Worm (Caenorhabditis elegans): Measurements from ENCODE around the gene sri-21.
A peak's percentile ranks its signal among the peaks of the same experiment; 100 is the strongest.
"Not testable (repeated sequence)": the region's sequence is repeated elsewhere in the genome, so short reads cannot be mapped to it uniquely, and the experiment has no call there.

The sri-21 gene

DNA sequence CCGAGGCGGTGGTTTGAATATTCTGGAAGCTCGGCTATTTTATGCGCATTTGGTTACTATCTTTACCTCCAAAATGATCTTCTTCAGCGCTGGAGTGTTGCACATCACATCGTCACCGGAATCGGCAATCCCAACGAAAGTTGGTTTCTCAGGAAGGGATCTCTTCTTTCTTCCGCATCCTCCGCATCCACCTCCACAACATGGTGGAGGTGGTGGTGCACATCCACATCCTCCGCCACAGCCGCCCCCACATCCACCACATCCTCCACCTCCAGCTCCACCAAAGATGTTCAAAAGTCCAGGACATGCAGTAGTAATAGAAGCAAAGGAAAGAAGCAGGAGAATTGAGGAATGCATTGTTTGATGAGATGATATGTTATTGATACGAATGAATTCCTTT is 7.8 kb downstream of the sri-21 start, which contains the start of gene grl-31:
Gene grl-31 (minus strand): TSS at position 357 of the 400 bp plus-strand sequence.
- TF ChIP-seq ceh-16 (tag; optimal IDR thresholded peaks at IDR 0.05) (no peak), lin-11 (tag; optimal IDR thresholded peaks at IDR 0.05) (no peak), nhr-129 (tag; optimal IDR thresholded peaks at IDR 0.05) (no peak), nhr-12 (tag; optimal IDR thresholded peaks at IDR 0.05) (no peak)

DNA sequence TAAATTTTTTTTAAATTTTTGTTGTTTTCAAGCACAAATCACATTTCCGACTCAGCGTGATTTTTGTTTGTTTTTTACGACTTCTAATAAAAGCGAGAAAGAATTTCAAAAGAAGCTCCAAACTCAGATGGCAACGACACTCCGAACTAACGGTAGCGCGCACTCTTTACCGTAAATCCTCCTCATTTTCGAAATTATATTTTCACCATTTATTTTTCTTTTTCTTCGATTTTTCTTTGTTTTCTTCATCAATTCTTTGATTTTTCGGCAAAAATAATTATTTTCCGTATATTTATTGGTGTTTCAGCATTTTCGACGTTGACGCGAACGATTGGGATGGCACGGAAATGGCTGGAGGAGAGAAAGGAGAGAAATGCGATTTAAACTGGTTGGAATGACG is 9.1 kb downstream of the sri-21 start, which contains the start of gene T24A6.1:
Gene T24A6.1 (plus strand): TSS at position 301 of the 400 bp plus-strand sequence.
- TF ChIP-seq sma-3 (GFP tag; optimal IDR thresholded peaks at IDR 0.05); nhr-11 (tag; optimal IDR thresholded peaks at IDR 0.05); fos-1 (tag; optimal IDR thresholded peaks at IDR 0.05): not testable (repeated sequence)

DNA sequence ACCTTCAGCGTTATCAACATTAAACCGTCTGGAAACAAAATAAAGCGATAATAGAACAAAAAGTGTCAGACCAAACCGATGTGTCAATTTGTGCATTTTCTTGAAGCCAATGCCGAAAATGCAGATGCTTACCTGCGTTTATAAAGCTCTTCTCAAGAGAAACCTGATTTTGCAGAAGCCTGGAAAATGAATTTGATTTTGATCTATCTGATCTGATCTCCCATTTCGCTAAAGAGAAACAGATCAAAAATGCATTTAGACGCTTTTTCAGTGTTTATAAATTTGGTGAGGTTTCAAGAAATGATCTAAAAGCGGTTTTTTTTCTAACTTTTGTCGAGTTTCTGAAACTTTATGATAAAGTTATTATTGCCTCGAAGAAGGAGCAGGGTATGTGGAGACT is 13.2 kb downstream of the sri-21 start, which contains the start of gene T24A6.16:
Gene T24A6.16 (minus strand): TSS at position 101 of the 400 bp plus-strand sequence.
- not testable (repeated sequence) for TF ChIP-seq ceh-16, fos-1, mbf-1 (tag; optimal IDR thresholded peaks at IDR 0.05)

DNA sequence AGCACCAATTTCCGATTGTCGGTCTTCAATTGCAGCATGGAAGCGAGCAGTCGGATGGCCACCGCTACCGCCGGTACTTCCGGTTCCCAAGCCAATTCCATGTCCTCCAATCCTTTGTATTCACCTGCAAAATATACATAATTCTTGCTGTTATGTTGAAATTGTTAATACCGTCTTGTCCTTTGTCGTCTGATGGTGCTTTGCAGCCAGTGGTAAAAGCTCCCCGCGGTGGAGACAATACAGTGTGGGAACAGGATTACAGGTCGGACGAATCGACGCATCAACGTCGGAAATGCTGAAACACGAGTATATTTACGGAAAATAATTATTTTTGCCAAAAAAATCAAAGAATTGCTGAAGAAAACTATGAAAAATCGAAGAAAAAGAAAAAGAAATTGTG is 14.7 kb downstream of the sri-21 start, which contains the start of gene T24A6.17:
Gene T24A6.17 (minus strand): TSS at position 101 of the 400 bp plus-strand sequence.
- not testable (repeated sequence) for TF ChIP-seq nhr-10, skn-1, peb-1 (tag; optimal IDR thresholded peaks at IDR 0.05)

DNA sequence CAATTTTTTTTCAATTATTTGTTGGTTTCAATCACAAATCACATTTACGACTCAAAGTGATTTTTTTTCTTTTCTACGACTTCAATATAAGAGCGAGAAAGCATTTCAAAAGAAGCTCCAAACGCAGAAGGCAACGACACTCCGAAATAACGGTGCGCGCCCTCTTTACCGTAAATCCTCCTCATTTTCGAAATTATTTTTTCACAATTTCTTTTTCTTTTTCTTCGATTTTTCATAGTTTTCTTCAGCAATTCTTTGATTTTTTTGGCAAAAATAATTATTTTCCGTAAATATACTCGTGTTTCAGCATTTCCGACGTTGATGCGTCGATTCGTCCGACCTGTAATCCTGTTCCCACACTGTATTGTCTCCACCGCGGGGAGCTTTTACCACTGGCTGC is 21.0 kb downstream of the sri-21 start, which contains the start of gene F40C5.2:
Gene F40C5.2 (plus strand): TSS at position 301 of the 400 bp plus-strand sequence.
- TF ChIP-seq nhr-11, mbf-1, nhr-237 (tag; optimal IDR thresholded peaks at IDR 0.05): not testable (repeated sequence)

DNA sequence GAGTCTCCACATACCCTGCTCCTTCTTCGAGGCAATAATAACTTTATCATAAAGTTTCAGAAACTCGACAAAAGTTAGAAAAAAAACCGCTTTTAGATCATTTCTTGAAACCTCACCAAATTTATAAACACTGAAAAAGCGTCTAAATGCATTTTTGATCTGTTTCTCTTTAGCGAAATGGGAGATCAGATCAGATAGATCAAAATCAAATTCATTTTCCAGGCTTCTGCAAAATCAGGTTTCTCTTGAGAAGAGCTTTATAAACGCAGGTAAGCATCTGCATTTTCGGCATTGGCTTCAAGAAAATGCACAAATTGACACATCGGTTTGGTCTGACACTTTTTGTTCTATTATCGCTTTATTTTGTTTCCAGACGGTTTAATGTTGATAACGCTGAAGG is 22.8 kb downstream of the sri-21 start, which contains the start of gene F40C5.1:
Gene F40C5.1 (plus strand): TSS at position 301 of the 400 bp plus-strand sequence.
- TF ChIP-seq ztf-4 (tag; optimal IDR thresholded peaks at IDR 0.05); unc-55 (GFP tag; optimal IDR thresholded peaks at IDR 0.05); nhr-129 (tag; optimal IDR thresholded peaks at IDR 0.05): not testable (repeated sequence)

DNA sequence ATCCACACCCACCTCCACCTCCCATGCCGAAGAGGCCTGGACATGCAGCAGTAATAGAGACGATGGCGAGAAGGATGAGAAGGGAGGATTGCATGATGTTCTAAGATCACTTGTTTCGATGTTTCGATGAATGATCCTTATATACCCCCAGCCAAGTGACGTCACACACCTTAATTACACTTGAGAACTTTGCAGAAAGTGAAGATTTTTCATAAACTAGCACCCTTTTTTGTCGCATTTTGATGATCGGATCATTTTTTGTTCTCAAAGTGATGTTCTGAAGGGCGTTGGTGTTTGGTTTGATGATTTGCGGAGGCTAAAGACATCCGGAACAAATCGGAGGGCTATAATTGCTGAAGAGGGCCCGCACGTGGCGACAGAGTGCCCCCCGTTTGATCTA is 26.1 kb downstream of the sri-21 start, which contains the start of gene grl-27:
Gene grl-27 (minus strand): TSS at position 101 of the 400 bp plus-strand sequence.
- no peak for TF ChIP-seq blmp-1 (tag; optimal IDR thresholded peaks at IDR 0.05; ENCODE audit: insufficient read depth)
- TF ChIP-seq ztf-1 (GFP tag; conservative IDR thresholded peaks at IDR 0.05), result no peak
- TF ChIP-seq nhr-77 (tag; optimal IDR thresholded peaks at IDR 0.05), result no peak
- no peak for TF ChIP-seq nhr-6 (tag; optimal IDR thresholded peaks at IDR 0.05)
- TF ChIP-seq nhr-23 (tag; optimal IDR thresholded peaks at IDR 0.05), result no peak
- TF ChIP-seq R02D3.7 (tag; optimal IDR thresholded peaks at IDR 0.05), result no peak
- TF ChIP-seq ztf-11 (tag; optimal IDR thresholded peaks at IDR 0.05), result no peak
- no peak for TF ChIP-seq nhr-10 (tag; optimal IDR thresholded peaks at IDR 0.05)
- no peak for TF ChIP-seq F13H6.1 (tag; optimal IDR thresholded peaks at IDR 0.05)
- TF ChIP-seq ceh-16 (tag; optimal IDR thresholded peaks at IDR 0.05), result no peak
- TF ChIP-seq nhr-11 (tag; optimal IDR thresholded peaks at IDR 0.05), result no peak
- no peak for TF ChIP-seq nhr-12 (tag; optimal IDR thresholded peaks at IDR 0.05)
- no peak for TF ChIP-seq fos-1 (tag; optimal IDR thresholded peaks at IDR 0.05)
- TF ChIP-seq nhr-21 (tag; optimal IDR thresholded peaks at IDR 0.05), result no peak
- no peak for TF ChIP-seq ama-1 (optimal IDR thresholded peaks at IDR 0.05)
- no peak for TF ChIP-seq lin-13 (GFP tag; optimal IDR thresholded peaks at IDR 0.05)
- TF ChIP-seq elt-1 (tag; optimal IDR thresholded peaks at IDR 0.05), result no peak
- TF ChIP-seq unc-62 (GFP tag; optimal IDR thresholded peaks at IDR 0.05), result no peak
- no peak for TF ChIP-seq zag-1 (tag; optimal IDR thresholded peaks at IDR 0.05)

DNA sequence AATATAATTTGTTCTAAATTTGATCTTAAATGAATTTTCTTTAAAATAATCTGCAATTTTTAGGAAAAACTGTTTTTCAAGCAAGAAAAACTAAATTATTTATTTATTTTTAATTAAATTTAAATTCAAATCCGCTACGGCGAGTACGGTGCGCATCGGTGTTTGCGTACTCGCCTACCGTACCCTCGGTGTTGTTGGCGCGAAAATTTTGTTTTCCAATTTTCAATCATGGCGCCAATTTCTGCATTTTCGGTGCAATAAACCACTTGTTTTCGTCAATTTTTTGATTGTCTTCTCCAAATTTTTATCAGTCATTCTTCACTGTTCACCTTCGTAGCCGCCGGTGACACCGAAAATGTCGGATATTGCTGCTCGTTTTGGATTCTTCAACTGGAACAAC is 29.2 kb downstream of the sri-21 start, which contains the start of gene pygl-1:
Gene pygl-1 (plus strand): TSS at position 211 of the 400 bp plus-strand sequence.
- TF ChIP-seq mbf-1 (tag; optimal IDR thresholded peaks at IDR 0.05) (no peak), lsy-2 (tag; optimal IDR thresholded peaks at IDR 0.05) (peak in 1 of 2 experiments; percentile 81)
